Fruit fly (Drosophila melanogaster) whole organism, embryonic: ENCODE data around the gene mei-P26.

Source experiments
- Antp ChIP-seq: fragments of 200-800 bp; sonication (Bioruptor generic); optimal IDR thresholded peaks from 3 replicates; lab custom pipeline; 2016; ENCODE audit warnings: missing biosample characterization, missing genetic modification characterization
- CG10565 ChIP-seq: fragments of 200-800 bp; sonication (Bioruptor generic); optimal IDR thresholded peaks from 3 replicates; lab custom pipeline; 2016; ENCODE audit warnings: missing biosample characterization, mild to moderate bottlenecking, missing genetic modification characterization
- CG11695 ChIP-seq: fragments of 200-800 bp; sonication (Bioruptor generic); IDR thresholded peaks from 3 replicates; pipeline ENCODE4 v1.3.6; 2022; ENCODE audit warnings: missing biosample characterization, missing genetic modification characterization
- CG13296 ChIP-seq: fragments of 200-800 bp; sonication (Bioruptor generic); optimal IDR thresholded peaks from 3 replicates; lab custom pipeline; 2018; ENCODE audit warnings: missing biosample characterization, mild to moderate bottlenecking, missing genetic modification characterization
- CG13894 ChIP-seq: fragments of 200-800 bp; sonication (Bioruptor generic); optimal IDR thresholded peaks from 3 replicates; lab custom pipeline; 2018; ENCODE audit warnings: missing biosample characterization, mild to moderate bottlenecking, missing genetic modification characterization, moderate library complexity
- CG15073 ChIP-seq: fragments of 200-800 bp; sonication (Bioruptor generic); optimal IDR thresholded peaks from 2 replicates; lab custom pipeline; 2016; ENCODE audit warnings: missing biosample characterization, missing genetic modification characterization
- CG15479 ChIP-seq: fragments of 200-800 bp; sonication (Bioruptor generic); optimal IDR thresholded peaks from 3 replicates; lab custom pipeline; 2019; ENCODE audit warnings: missing biosample characterization, mild to moderate bottlenecking, missing genetic modification characterization, moderate library complexity
- CG15601 ChIP-seq: fragments of 200-800 bp; sonication (Bioruptor generic); optimal IDR thresholded peaks from 3 replicates; lab custom pipeline; 2019; ENCODE audit warnings: missing biosample characterization, mild to moderate bottlenecking, missing genetic modification characterization, moderate library complexity
- CG18619 ChIP-seq: fragments of 200-800 bp; sonication (Bioruptor generic); optimal IDR thresholded peaks from 3 replicates; lab custom pipeline; 2017; ENCODE audit warnings: missing biosample characterization, mild to moderate bottlenecking, missing genetic modification characterization
- CG30020 ChIP-seq: fragments of 200-800 bp; optimal IDR thresholded peaks from 2 replicates; lab custom pipeline; 2019; ENCODE audit warnings: missing biosample characterization, mild to moderate bottlenecking, missing genetic modification characterization, moderate library complexity
- CG3726 ChIP-seq: fragments of 200-800 bp; sonication (Bioruptor generic); IDR thresholded peaks from 3 replicates; pipeline ENCODE4, ENCODE4 v1.3.6; 2022; ENCODE audit warnings: missing biosample characterization, missing genetic modification characterization
- CG6175 ChIP-seq: fragments of 200-800 bp; sonication (Bioruptor generic); IDR thresholded peaks from 3 replicates; pipeline ENCODE4 v1.3.6; 2022; ENCODE audit warnings: missing biosample characterization, missing genetic modification characterization
- CG7357 ChIP-seq: fragments of 200-800 bp; sonication (Bioruptor generic); IDR thresholded peaks from 3 replicates; pipeline ENCODE4 v1.3.6; 2022; ENCODE audit warnings: missing biosample characterization, missing genetic modification characterization
- CG7372 ChIP-seq: fragments of 200-800 bp; sonication (Bioruptor generic); IDR thresholded peaks from 2 replicates; pipeline ENCODE4 v1.3.6; 2022; ENCODE audit warnings: missing biosample characterization, missing genetic modification characterization
- CG7556 ChIP-seq: fragments of 200-800 bp; sonication (Bioruptor generic); optimal IDR thresholded peaks from 2 replicates; lab custom pipeline; 2017; ENCODE audit warnings: missing biosample characterization, mild to moderate bottlenecking, missing genetic modification characterization
- CG7839 ChIP-seq: fragments of 200-800 bp; sonication (Bioruptor generic); optimal IDR thresholded peaks from 3 replicates; lab custom pipeline; 2018; ENCODE audit warnings: missing biosample characterization, mild to moderate bottlenecking, missing genetic modification characterization, moderate library complexity
- CG8359 ChIP-seq: fragments of 200-800 bp; sonication (Bioruptor generic); optimal IDR thresholded peaks from 2 replicates; lab custom pipeline; 2017; ENCODE audit warnings: missing biosample characterization, mild to moderate bottlenecking, missing genetic modification characterization, borderline replicate concordance
- CG9727 ChIP-seq: fragments of 200-800 bp; sonication (Bioruptor generic); optimal IDR thresholded peaks from 3 replicates; lab custom pipeline; 2017; ENCODE audit warnings: missing biosample characterization, mild to moderate bottlenecking, missing genetic modification characterization
- D ChIP-seq, 2 experiments: fragments of 200-800 bp in 1 of 2; fragments of >200 bp in 1 of 2; sonication (Bioruptor generic) in 1 of 2; optimal IDR thresholded peaks; 2 replicates in 1 of 2; 3 replicates in 1 of 2; lab custom pipeline; 2017; ENCODE audit warnings: mild to moderate bottlenecking in 1 of 2, missing biosample characterization in 1 of 2, missing genetic modification characterization in 1 of 2, missing genetic modification reagents in 1 of 2
- Ets65A ChIP-seq: fragments of 200-800 bp; sonication (Bioruptor generic); peaks from one replicate; lab custom pipeline; 2016; ENCODE audit warnings: missing biosample characterization, missing genetic modification characterization
- Ets97D ChIP-seq: fragments of 200-800 bp; sonication (Bioruptor generic); optimal IDR thresholded peaks from 3 replicates; lab custom pipeline; 2016; ENCODE audit warnings: missing biosample characterization, missing genetic modification characterization
- Hand ChIP-seq: fragments of 200-800 bp; sonication (Bioruptor generic); optimal IDR thresholded peaks from 2 replicates; lab custom pipeline; 2017; ENCODE audit warnings: mild to moderate bottlenecking, missing biosample characterization, missing genetic modification reagents, missing genetic modification characterization
- Hr3 ChIP-seq: fragments of 200-800 bp; sonication (Bioruptor generic); optimal IDR thresholded peaks from 3 replicates; lab custom pipeline; 2016; ENCODE audit warnings: missing biosample characterization, missing genetic modification characterization
- Lim3 ChIP-seq: fragments of 200-800 bp; sonication (Bioruptor generic); IDR thresholded peaks from 2 replicates; pipeline ENCODE4 v1.3.6; 2022; ENCODE audit warnings: missing biosample characterization, missing genetic modification characterization
- NC2β ChIP-seq: fragments of 200-800 bp; sonication (Bioruptor generic); optimal IDR thresholded peaks from 2 replicates; lab custom pipeline; 2016; ENCODE audit warnings: missing biosample characterization, missing genetic modification characterization
- Neu2 ChIP-seq: fragments of 200-800 bp; sonication (Bioruptor generic); optimal IDR thresholded peaks from 3 replicates; lab custom pipeline; 2016; ENCODE audit warnings: missing biosample characterization, missing genetic modification characterization, borderline replicate concordance
- Opbp ChIP-seq: fragments of 200-800 bp; sonication (Bioruptor generic); IDR thresholded peaks from 3 replicates; pipeline ENCODE4 v1.3.6; 2022; ENCODE audit warnings: missing biosample characterization, missing genetic modification characterization; ENCODE audit not compliant: partially characterized antibody
- Pdp1 ChIP-seq, 2 experiments: fragments of 200-800 bp; sonication (Bioruptor generic); optimal IDR thresholded peaks; 3 replicates each; lab custom pipeline; 2016; ENCODE audit warnings: missing biosample characterization in 2 of 2, missing genetic modification characterization in 2 of 2, mild to moderate bottlenecking in 1 of 2, moderate library complexity in 1 of 2
- Rfx ChIP-seq: fragments of 200-800 bp; sonication (Bioruptor generic); IDR thresholded peaks from 2 replicates; pipeline ENCODE4 v1.3.6; 2022; ENCODE audit warnings: missing biosample characterization, missing genetic modification characterization
- Rx ChIP-seq: fragments of 200-800 bp; sonication (Bioruptor generic); IDR thresholded peaks from 2 replicates; pipeline ENCODE4 v1.3.6; 2022; ENCODE audit warnings: missing biosample characterization, missing genetic modification characterization
- Spps ChIP-seq: fragments of 200-800 bp; sonication (Bioruptor generic); optimal IDR thresholded peaks from 2 replicates; lab custom pipeline; 2018; ENCODE audit warnings: missing biosample characterization, mild to moderate bottlenecking, missing genetic modification characterization
- ara ChIP-seq: fragments of 200-800 bp; sonication (Bioruptor generic); IDR thresholded peaks from 2 replicates; pipeline ENCODE4 v1.3.6; 2022; ENCODE audit warnings: missing biosample characterization, missing genetic modification characterization
- cg ChIP-seq: fragments of 200-800 bp; sonication (Bioruptor generic); optimal IDR thresholded peaks from 3 replicates; lab custom pipeline; 2019; ENCODE audit warnings: missing biosample characterization, mild to moderate bottlenecking, missing genetic modification characterization, moderate library complexity
- chinmo ChIP-seq: fragments of 200-800 bp; sonication (Bioruptor generic); IDR thresholded peaks from 4 replicates; pipeline ENCODE4 v1.3.6; 2022; ENCODE audit warnings: missing biosample characterization, missing genetic modification characterization; ENCODE audit not compliant: partially characterized antibody
- cwo ChIP-seq: fragments of 200-800 bp; sonication (Bioruptor generic); optimal IDR thresholded peaks from 3 replicates; lab custom pipeline; 2017; ENCODE audit warnings: missing biosample characterization, missing genetic modification characterization, mild to moderate bottlenecking, moderate library complexity, missing genetic modification reagents
- dati ChIP-seq: fragments of 200-800 bp; sonication (Bioruptor generic); IDR thresholded peaks from 2 replicates; pipeline ENCODE4 v1.3.6; 2022; ENCODE audit warnings: missing biosample characterization, missing genetic modification characterization
- emc ChIP-seq: fragments of 200-800 bp; sonication (Bioruptor generic); optimal IDR thresholded peaks from 2 replicates; lab custom pipeline; 2016; ENCODE audit warnings: missing biosample characterization, missing genetic modification characterization
- ftz-f1 ChIP-seq: fragments of 200-800 bp; sonication (Bioruptor generic); optimal IDR thresholded peaks from 2 replicates; lab custom pipeline; 2016; ENCODE audit warnings: missing biosample characterization, missing genetic modification characterization
- hth ChIP-seq: fragments of >200 bp; optimal IDR thresholded peaks from 2 replicates; lab custom pipeline; 2017; ENCODE audit warnings: inconsistent platforms
- ind ChIP-seq: fragments of 200-800 bp; sonication (Bioruptor generic); optimal IDR thresholded peaks from 3 replicates; lab custom pipeline; 2016; ENCODE audit warnings: missing biosample characterization, missing genetic modification characterization
- jing ChIP-seq: fragments of 200-800 bp; sonication (Bioruptor generic); optimal IDR thresholded peaks from 2 replicates; lab custom pipeline; 2018; ENCODE audit warnings: missing biosample characterization, mild to moderate bottlenecking, missing genetic modification characterization
- sc ChIP-seq, 3 experiments: fragments of >200 bp in 2 of 3; fragments of 200-800 bp in 1 of 3; sonication (Bioruptor generic) in 1 of 3; optimal IDR thresholded peaks; 2 replicates in 2 of 3; 3 replicates in 1 of 3; lab custom pipeline; 2017; ENCODE audit warnings: mild to moderate bottlenecking in 1 of 3, missing biosample characterization in 1 of 3, missing genetic modification characterization in 1 of 3, missing genetic modification reagents in 1 of 3
- scrt ChIP-seq: fragments of 200-800 bp; sonication (Bioruptor generic); optimal IDR thresholded peaks from 2 replicates; lab custom pipeline; 2018; ENCODE audit warnings: missing biosample characterization, mild to moderate bottlenecking, missing genetic modification characterization, moderate library complexity
- sens-2 ChIP-seq: fragments of 200-800 bp; sonication (Bioruptor generic); IDR thresholded peaks from 2 replicates; pipeline ENCODE4 v1.3.6; 2022; ENCODE audit warnings: missing biosample characterization, missing genetic modification characterization
- sim ChIP-seq: fragments of 200-800 bp; sonication (Bioruptor generic); IDR thresholded peaks from 2 replicates; pipeline ENCODE4 v1.3.6; 2022; ENCODE audit warnings: missing biosample characterization, missing genetic modification characterization
- slbo ChIP-seq: fragments of 200-800 bp; sonication (Bioruptor generic); IDR thresholded peaks from 2 replicates; pipeline ENCODE4 v1.3.6; 2022; ENCODE audit warnings: missing biosample characterization, missing genetic modification characterization
- so ChIP-seq: fragments of 200-800 bp; sonication (Bioruptor generic); IDR thresholded peaks from 3 replicates; pipeline ENCODE4 v1.3.6; 2022; ENCODE audit warnings: missing biosample characterization, missing genetic modification characterization
- ssp ChIP-seq: fragments of 200-800 bp; sonication (Bioruptor generic); IDR thresholded peaks from 2 replicates; pipeline ENCODE4 v1.3.6; 2022; ENCODE audit warnings: missing biosample characterization, missing genetic modification characterization
- toy ChIP-seq: fragments of 200-800 bp; sonication (Bioruptor generic); IDR thresholded peaks from 2 replicates; pipeline ENCODE4 v1.3.6; 2022; ENCODE audit warnings: missing biosample characterization, missing genetic modification characterization
- zen2 ChIP-seq: fragments of 200-800 bp; sonication (Bioruptor generic); IDR thresholded peaks from 3 replicates; pipeline ENCODE4 v1.3.6; 2022; ENCODE audit warnings: missing biosample characterization, missing genetic modification characterization; ENCODE audit not compliant: partially characterized antibody

The mei-P26 gene

dm6 chrX:9155715-9156387, 7.2 kb upstream of the mei-P26 start (continued):
- TF ChIP-seq CG7372 (no peak), CG7839 (tag; lab: Kevin White, UChicago) (no peak), jing (GFP tag; lab: Kevin White, UChicago) (no peak), D (optimal IDR thresholded peaks at IDR 0.05; lab: Kevin White, UChicago) (no peak), D (GFP tag; optimal IDR thresholded peaks at IDR 0.05; lab: Kevin White, UChicago) (peak; percentile 4), CG15479 (peak; percentile 46), cwo (GFP tag; lab: Kevin White, UChicago) (no peak), Pdp1 (GFP tag; optimal IDR thresholded peaks at IDR 0.05; lab: Kevin White, UChicago) (peak in 1 of 2 experiments; percentile 96), CG18619 (GFP tag; lab: Kevin White, UChicago) (no peak), Spps (no peak), ssp (GFP tag; lab: Robert Waterston, UW) (no peak), sens-2 (no peak), sc (optimal IDR thresholded peaks at IDR 0.05; lab: Kevin White, UChicago) (no peak), sc (GFP tag; optimal IDR thresholded peaks at IDR 0.05; lab: Kevin White, UChicago) (no peak), slbo (GFP tag; lab: Robert Waterston, UW) (no peak), CG8359 (GFP tag; lab: Kevin White, UChicago) (no peak), zen2 (GFP tag; lab: Robert Waterston, UW) (no peak), ind (GFP tag; lab: Kevin White, UChicago) (no peak), Ets65A (GFP tag; lab: Kevin White, UChicago) (peak; percentile 4), Neu2 (GFP tag; lab: Kevin White, UChicago) (no peak), Hr3 (no peak), dati (GFP tag; lab: Robert Waterston, UW) (no peak), CG10565 (GFP tag; lab: Kevin White, UChicago) (no peak), CG13894 (no peak), cg (GFP tag; lab: Kevin White, UChicago) (peak; percentile 69), CG15601 (tag; lab: Kevin White, UChicago) (no peak), CG11695 (GFP tag; lab: Robert Waterston, UW) (no peak), CG13296 (GFP tag; lab: Kevin White, UChicago) (no peak), sim (GFP tag; lab: Robert Waterston, UW) (no peak), scrt (GFP tag; lab: Kevin White, UChicago) (no peak), CG15073 (no peak), emc (no peak), CG7357 (GFP tag; lab: Robert Waterston, UW) (no peak), Rfx (GFP tag; lab: Robert Waterston, UW) (no peak), CG7556 (GFP tag; lab: Kevin White, UChicago) (no peak), Antp (GFP tag; lab: Kevin White, UChicago) (no peak), hth (lab: Kevin White, UChicago) (no peak), Opbp (no peak), ara (GFP tag; lab: Robert Waterston, UW) (no peak), Rx (GFP tag; lab: Robert Waterston, UW) (no peak), CG30020 (tag; lab: Kevin White, UChicago) (no peak), so (no peak), Hand (no peak), Ets97D (GFP tag; lab: Kevin White, UChicago) (no peak), CG6175 (GFP tag; lab: Robert Waterston, UW) (no peak), chinmo (GFP tag; lab: Robert Waterston, UW) (peak; percentile 86; the same call in 3 of the 4 replicates), NC2β (no peak), Lim3 (GFP tag; lab: Robert Waterston, UW) (no peak), CG3726 (GFP tag; lab: Robert Waterston, UW) (no peak), ftz-f1 (GFP tag; lab: Kevin White, UChicago) (no peak), toy (GFP tag; lab: Robert Waterston, UW) (no peak), CG9727 (GFP tag; lab: Kevin White, UChicago) (peak; percentile 1)
